Fruit fly (Drosophila melanogaster) whole organism: Measurements from ENCODE around the gene CG31551.

ENCODE experiments used
- CG8478 ChIP-seq: fragments of >200 bp; optimal IDR thresholded peaks from 2 replicates; lab custom pipeline; 2018; ENCODE audit warnings: inconsistent platforms
- Dll ChIP-seq: fragments of >200 bp; optimal IDR thresholded peaks from 2 replicates; lab custom pipeline; 2017
- EcR ChIP-seq, 2 experiments: fragments of >200 bp; optimal IDR thresholded peaks; 2 replicates each; lab custom pipeline; 2017; ENCODE audit warnings: missing biosample characterization in 2 of 2, missing genetic modification characterization in 2 of 2, missing genetic modification reagents in 2 of 2
- pan ChIP-seq: fragments of >200 bp; optimal IDR thresholded peaks from 2 replicates; lab custom pipeline; 2017
- psq ChIP-seq: fragments of >200 bp; optimal IDR thresholded peaks from 2 replicates; lab custom pipeline; 2017
- usp ChIP-seq: fragments of >200 bp; optimal IDR thresholded peaks from 2 replicates; lab custom pipeline; 2017; ENCODE audit warnings: missing biosample characterization, missing genetic modification characterization, mixed read lengths

Gene CG31551

dm6 chr3R:5671265-5671663 is 43.6 kb downstream of the CG31551 start:
- no peak for TF ChIP-seq Dll (lab: Kevin White, UChicago)
- TF ChIP-seq CG8478 (lab: Kevin White, UChicago) = no peak
- no peak for TF ChIP-seq EcR (GFP tag; optimal IDR thresholded peaks at IDR 0.05; lab: Kevin White, UChicago)
- TF ChIP-seq pan (lab: Kevin White, UChicago) = no peak
- TF ChIP-seq usp (GFP tag; lab: Kevin White, UChicago) = no peak
- no peak for TF ChIP-seq psq

- no peak for TF ChIP-seq psq
- no peak for TF ChIP-seq pan (lab: Kevin White, UChicago)
- no peak for TF ChIP-seq usp (GFP tag; lab: Kevin White, UChicago)
- no peak for TF ChIP-seq EcR (GFP tag; optimal IDR thresholded peaks at IDR 0.05; lab: Kevin White, UChicago)
- TF ChIP-seq Dll (lab: Kevin White, UChicago) = no peak
- no peak for TF ChIP-seq CG8478 (lab: Kevin White, UChicago)
Measured at dm6 chr3R:5671795-5672657, 44.4 kb downstream of the CG31551 start.

- TF ChIP-seq EcR (GFP tag; optimal IDR thresholded peaks at IDR 0.05; lab: Kevin White, UChicago) (no peak), usp (GFP tag; lab: Kevin White, UChicago) (no peak), psq (no peak), CG8478 (lab: Kevin White, UChicago) (no peak), pan (lab: Kevin White, UChicago) (no peak)
Measured at dm6 chr3R:5672658-5673217, 45.1 kb downstream of the CG31551 start.
